Worm (Caenorhabditis elegans) whole organism, midembryonic: ENCODE data around the gene ZK512.10.

Experiments
- T22C8.4 ChIP-seq: fragments of 200-800 bp; sonication (Bioruptor generic); IDR thresholded peaks from 2 replicates; pipeline ENCODE4 v1.3.6; 2022; ENCODE audit warnings: missing genetic modification characterization, missing compliant biosample characterization
- cog-1 ChIP-seq: sonication (generic microtip); optimal IDR thresholded peaks from 2 replicates; lab custom pipeline; 2016; ENCODE audit warnings: missing genetic modification characterization, missing compliant biosample characterization
- flt-1 ChIP-seq: fragments of 200-800 bp; sonication (Bioruptor generic); IDR thresholded peaks from 2 replicates; pipeline ENCODE4 v1.3.6; 2022; ENCODE audit warnings: missing genetic modification characterization, missing compliant biosample characterization
- klf-2 ChIP-seq: fragments of 200-800 bp; sonication (Bioruptor generic); conservative IDR thresholded peaks from 2 replicates; pipeline ENCODE4 v1.3.6; 2022; ENCODE audit warnings: missing genetic modification reagents, missing genetic modification characterization, missing compliant biosample characterization
- med-1 ChIP-seq: sonication (generic microtip); optimal IDR thresholded peaks from 2 replicates; lab custom pipeline; 2017; ENCODE audit warnings: missing genetic modification characterization, mild to moderate bottlenecking, missing compliant biosample characterization, antibody characterized with exemption, missing genetic modification reagents; ENCODE audit not compliant: insufficient read depth
- ref-1 ChIP-seq: fragments of 200-800 bp; sonication (Bioruptor generic); conservative IDR thresholded peaks from 2 replicates; pipeline ENCODE4 v1.3.6; 2022; ENCODE audit warnings: missing genetic modification reagents, missing genetic modification characterization, missing compliant biosample characterization
- tab-1 ChIP-seq: fragments of 200-800 bp; sonication (Bioruptor generic); IDR thresholded peaks from 2 replicates; pipeline ENCODE4 v1.3.6; 2022; ENCODE audit warnings: missing genetic modification characterization, missing compliant biosample characterization
- ztf-23 ChIP-seq: fragments of 200-800 bp; sonication (Bioruptor generic); IDR thresholded peaks from 2 replicates; pipeline ENCODE4 v1.3.6; 2022; ENCODE audit warnings: missing genetic modification reagents, missing genetic modification characterization, missing compliant biosample characterization
- ztf-29 ChIP-seq: fragments of 200-800 bp; sonication (Bioruptor generic); IDR thresholded peaks from 2 replicates; pipeline ENCODE4 v1.3.6; 2022; ENCODE audit warnings: missing genetic modification reagents, missing genetic modification characterization, missing compliant biosample characterization

ZK512.10 gene

ce11 chrIII:9130588-9130987 is at the start of gene ZK512.10:
ZK512.10 (plus strand) TSS chrIII:9130888.
- TF ChIP-seq med-1 (GFP tag; lab: Kevin White, UChicago) (no peak), flt-1 (GFP tag; lab: Robert Waterston, UW) (no peak), tab-1 (GFP tag; lab: Robert Waterston, UW) (no peak), cog-1 (tag; lab: Kevin White, UChicago) (no peak), klf-2 (GFP tag; lab: Robert Waterston, UW) (no peak), ztf-23 (no peak), T22C8.4 (no peak), ref-1 (no peak)

ce11 chrIII:9081055-9081454 is 49.6 kb upstream of the ZK512.10 start, which contains the start of gene far-1:
far-1 (minus strand) TSS chrIII:9081179.
- TF ChIP-seq flt-1 (GFP tag; lab: Robert Waterston, UW) (no peak), tab-1 (GFP tag; lab: Robert Waterston, UW) (no peak), ztf-23 (no peak), klf-2 (GFP tag; lab: Robert Waterston, UW) (no peak), med-1 (GFP tag; lab: Kevin White, UChicago) (no peak), cog-1 (tag; lab: Kevin White, UChicago) (no peak), ztf-29 (GFP tag; lab: Robert Waterston, UW) (no peak), ref-1 (no peak)

DNA sequence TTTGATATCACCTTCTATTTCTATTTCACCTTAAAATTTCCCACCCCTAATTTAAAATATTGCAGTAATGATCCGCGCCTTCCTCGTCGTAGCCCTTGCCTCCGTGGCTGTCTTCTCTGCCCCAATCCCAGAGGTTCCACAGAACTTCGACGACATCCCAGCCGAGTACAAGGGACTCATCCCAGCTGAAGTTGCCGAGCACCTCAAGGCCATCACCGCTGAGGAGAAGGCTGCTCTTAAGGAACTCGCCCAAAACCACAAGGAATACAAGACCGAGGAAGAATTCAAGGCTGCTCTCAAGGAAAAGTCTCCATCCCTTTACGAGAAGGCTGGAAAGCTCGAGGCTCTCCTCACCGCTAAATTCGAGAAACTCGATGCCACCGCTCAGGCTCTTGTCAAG is 48.9 kb upstream of the ZK512.10 start, which contains the start of gene far-2:
TSS of gene far-2 (plus strand) at position 66 of the 400 bp plus-strand sequence.
- no peak for TF ChIP-seq ref-1
- no peak for TF ChIP-seq ztf-23
- no peak for TF ChIP-seq flt-1 (GFP tag; lab: Robert Waterston, UW)
- no peak for TF ChIP-seq T22C8.4
- no peak for TF ChIP-seq klf-2 (GFP tag; lab: Robert Waterston, UW)
- no peak for TF ChIP-seq cog-1 (tag; lab: Kevin White, UChicago)
- TF ChIP-seq ztf-29 (GFP tag; lab: Robert Waterston, UW), result no peak
- no peak for TF ChIP-seq med-1 (GFP tag; lab: Kevin White, UChicago)
- TF ChIP-seq tab-1 (GFP tag; lab: Robert Waterston, UW), result no peak

- TF ChIP-seq klf-2 (GFP tag; lab: Robert Waterston, UW), result no peak
- no peak for TF ChIP-seq flt-1 (GFP tag; lab: Robert Waterston, UW)
- TF ChIP-seq tab-1 (GFP tag; lab: Robert Waterston, UW), result no peak
- TF ChIP-seq cog-1 (tag; lab: Kevin White, UChicago), result no peak
- no peak for TF ChIP-seq ref-1
Observed at ce11 chrIII:9083118-9083517, 47.6 kb upstream of the ZK512.10 start.

DNA sequence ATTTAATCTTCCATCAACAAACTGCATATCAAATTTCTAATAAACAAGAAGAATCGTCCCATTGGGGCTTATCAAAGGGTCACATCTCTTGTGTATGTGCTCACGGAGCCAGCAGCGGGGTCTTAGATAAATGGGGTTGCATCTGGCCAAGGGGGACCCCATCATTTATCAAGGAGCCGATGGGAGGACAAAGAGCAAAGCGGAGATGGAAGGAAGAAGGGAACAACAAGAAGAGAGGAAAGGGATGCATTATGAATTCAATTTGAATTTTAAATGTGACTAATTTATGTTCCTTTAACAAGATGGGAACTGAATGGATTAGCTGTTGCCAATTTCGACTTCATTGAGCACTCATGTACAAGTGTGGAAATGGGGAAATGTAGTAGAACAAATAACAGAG is 46.4 kb upstream of the ZK512.10 start:
- TF ChIP-seq ztf-23 (0 out of 2 replicates have a peak, but pooled peaks have one; percentile 33), T22C8.4 (no peak), flt-1 (GFP tag; lab: Robert Waterston, UW) (no peak), klf-2 (GFP tag; lab: Robert Waterston, UW) (no peak), ref-1 (no peak), cog-1 (tag; lab: Kevin White, UChicago) (no peak), tab-1 (GFP tag; lab: Robert Waterston, UW) (no peak)

DNA sequence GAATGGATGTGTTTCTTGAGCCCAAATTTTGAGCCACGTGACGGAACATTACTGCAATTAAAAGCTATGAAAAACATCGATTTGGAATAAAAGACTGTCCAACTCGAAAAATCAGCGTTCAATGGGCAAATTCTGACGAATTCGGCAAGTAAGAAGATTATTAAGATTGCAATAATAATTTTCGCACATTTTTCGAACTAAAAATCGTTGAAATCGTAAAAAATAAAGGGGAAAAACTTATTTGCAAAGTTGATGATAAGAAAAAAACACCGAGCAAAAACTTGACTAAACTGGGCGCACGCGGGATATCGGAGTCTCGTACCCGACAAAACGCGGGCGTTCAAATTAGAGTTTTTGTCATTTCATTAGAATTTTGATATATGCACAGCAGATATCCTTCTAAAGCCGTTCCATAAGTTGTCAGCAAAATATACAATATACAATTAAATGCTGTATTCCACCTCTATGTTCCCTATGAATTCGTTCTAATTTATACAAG is 41.3 kb upstream of the ZK512.10 start, which contains the start of the genes mccc-2 and mrpl-44:
TSS of gene mccc-2 (minus strand) at position 51 of the 499 bp plus-strand sequence.
TSS of gene mrpl-44 (minus strand) at position 51 of the 499 bp plus-strand sequence.
- TF ChIP-seq ztf-29 (GFP tag; lab: Robert Waterston, UW) (no peak), T22C8.4 (no peak), tab-1 (GFP tag; lab: Robert Waterston, UW) (no peak), ref-1 (no peak), flt-1 (GFP tag; lab: Robert Waterston, UW) (no peak), ztf-23 (no peak), med-1 (GFP tag; lab: Kevin White, UChicago) (no peak), klf-2 (GFP tag; lab: Robert Waterston, UW) (no peak), cog-1 (tag; lab: Kevin White, UChicago) (no peak)

- TF ChIP-seq ztf-23 (no peak), flt-1 (GFP tag; lab: Robert Waterston, UW) (no peak), ref-1 (no peak), T22C8.4 (no peak), klf-2 (GFP tag; lab: Robert Waterston, UW) (no peak), cog-1 (tag; lab: Kevin White, UChicago) (no peak), ztf-29 (GFP tag; lab: Robert Waterston, UW) (no peak), med-1 (GFP tag; lab: Kevin White, UChicago) (no peak), tab-1 (GFP tag; lab: Robert Waterston, UW) (no peak)
Observed at ce11 chrIII:9091392-9092291, 39.0 kb upstream of the ZK512.10 start, which contains the start of gene glp-1. glp-1 (plus strand) TSS chrIII:9092241.

- TF ChIP-seq med-1 (GFP tag; lab: Kevin White, UChicago), result no peak
- no peak for TF ChIP-seq ztf-29 (GFP tag; lab: Robert Waterston, UW)
- TF ChIP-seq flt-1 (GFP tag; lab: Robert Waterston, UW), result no peak
- TF ChIP-seq ref-1, result no peak
- TF ChIP-seq tab-1 (GFP tag; lab: Robert Waterston, UW), result no peak
- no peak for TF ChIP-seq ztf-23
- no peak for TF ChIP-seq T22C8.4
- TF ChIP-seq cog-1 (tag; lab: Kevin White, UChicago), result no peak
- TF ChIP-seq klf-2 (GFP tag; lab: Robert Waterston, UW), result no peak
Observed at ce11 chrIII:9101212-9101611, 29.5 kb upstream of the ZK512.10 start, which contains the start of gene ZK507.1. ZK507.1 (minus strand) TSS chrIII:9101312.

DNA sequence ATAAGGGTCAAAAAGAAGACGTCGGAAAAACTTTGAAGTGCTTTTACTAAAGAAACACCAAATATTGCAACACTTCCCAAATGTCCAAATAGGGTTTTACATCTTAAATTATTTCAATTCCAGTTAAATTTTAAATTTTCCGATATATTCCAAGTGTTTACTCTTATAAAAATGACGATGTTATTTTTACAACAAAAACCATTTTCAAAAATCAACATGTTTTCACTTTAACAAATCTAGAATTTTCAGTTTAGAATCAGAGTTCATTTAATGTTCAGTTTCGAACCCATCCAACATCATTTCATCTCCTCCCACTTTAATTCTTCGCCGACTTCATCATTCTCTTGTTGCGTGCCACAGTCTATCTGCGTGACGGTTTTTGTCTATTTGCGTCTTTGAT is 27.0 kb upstream of the ZK512.10 start, which contains the start of gene dos-1:
TSS of gene dos-1 (plus strand) at position 301 of the 400 bp plus-strand sequence.
- TF ChIP-seq flt-1 (GFP tag; lab: Robert Waterston, UW) (no peak), tab-1 (GFP tag; lab: Robert Waterston, UW) (no peak), klf-2 (GFP tag; lab: Robert Waterston, UW) (no peak), ztf-23 (no peak), T22C8.4 (no peak), cog-1 (tag; lab: Kevin White, UChicago) (no peak), ref-1 (no peak), med-1 (GFP tag; lab: Kevin White, UChicago) (no peak), ztf-29 (GFP tag; lab: Robert Waterston, UW) (no peak)
